Worm (Caenorhabditis elegans) whole organism, L1 larva: ENCODE data around the gene C32D5.11.
A peak's percentile ranks its signal among the peaks of the same experiment; 100 is the strongest.

Experiments
- C04F5.9 ChIP-seq: sonication (generic microtip); optimal IDR thresholded peaks from 2 replicates; lab custom pipeline; 2016; ENCODE audit warnings: missing genetic modification characterization, missing compliant biosample characterization
- C34B4.2 ChIP-seq: sonication (generic microtip); optimal IDR thresholded peaks from 2 replicates; lab custom pipeline; 2017; ENCODE audit warnings: mild to moderate bottlenecking, missing genetic modification characterization, missing compliant biosample characterization
- F16B12.6 ChIP-seq: fragments of 150-350 bp; optimal IDR thresholded peaks from 2 replicates; lab custom pipeline; 2014; ENCODE audit warnings: missing biosample characterization, missing genetic modification characterization
- aha-1 ChIP-seq: fragments of 150-350 bp; optimal IDR thresholded peaks from 2 replicates; lab custom pipeline; 2014; ENCODE audit warnings: missing biosample characterization, missing genetic modification characterization
- alr-1 ChIP-seq: fragments of 200-800 bp; sonication (Bioruptor generic); optimal IDR thresholded peaks from 2 replicates; lab custom pipeline; 2018; ENCODE audit warnings: borderline replicate concordance, mild to moderate bottlenecking, missing genetic modification characterization, missing compliant biosample characterization
- aly-2 ChIP-seq: fragments of 150-350 bp; optimal IDR thresholded peaks from 2 replicates; lab custom pipeline; 2014; ENCODE audit warnings: missing biosample characterization, missing genetic modification characterization
- ama-1 ChIP-seq: fragments of 150-350 bp; optimal IDR thresholded peaks from 2 replicates; lab custom pipeline; 2014
- blmp-1 ChIP-seq: fragments of 150-350 bp; optimal IDR thresholded peaks from 2 replicates; lab custom pipeline; 2014; ENCODE audit warnings: missing biosample characterization, missing genetic modification characterization
- ceh-63 ChIP-seq: fragments of 200-800 bp; sonication (Bioruptor generic); optimal IDR thresholded peaks from 2 replicates; lab custom pipeline; 2018; ENCODE audit warnings: mild to moderate bottlenecking, missing genetic modification characterization, missing compliant biosample characterization
- ceh-8 ChIP-seq: fragments of 200-800 bp; sonication (Bioruptor generic); optimal IDR thresholded peaks from 2 replicates; lab custom pipeline; 2018; ENCODE audit warnings: mild to moderate bottlenecking, missing genetic modification characterization, moderate library complexity, missing compliant biosample characterization
- ceh-88 ChIP-seq: fragments of 200-800 bp; sonication (Bioruptor generic); IDR thresholded peaks from 2 replicates; pipeline ENCODE4 v1.3.6; 2022; ENCODE audit warnings: missing genetic modification characterization, missing compliant biosample characterization
- ces-1 ChIP-seq: fragments of 150-350 bp; optimal IDR thresholded peaks from 2 replicates; lab custom pipeline; 2014; ENCODE audit warnings: missing biosample characterization, missing genetic modification reagents, missing genetic modification characterization
- dsc-1 ChIP-seq: sonication (generic microtip); optimal IDR thresholded peaks from 2 replicates; lab custom pipeline; 2016; ENCODE audit warnings: mild to moderate bottlenecking, missing genetic modification characterization, missing compliant biosample characterization
- efl-1 ChIP-seq, 4 experiments: fragments of 150-350 bp; optimal IDR thresholded peaks in 3 of 4; peaks in 1 of 4; 1 replicate in 1 of 4; 2 replicates in 3 of 4; lab custom pipeline; 2014; ENCODE audit warnings: missing biosample characterization in 2 of 4, missing genetic modification characterization in 2 of 4, missing genetic modification reagents in 2 of 4
- egl-13 ChIP-seq: sonication (generic microtip); optimal IDR thresholded peaks from 2 replicates; lab custom pipeline; 2016; ENCODE audit warnings: missing genotype, missing genetic modification reagents, missing genetic modification characterization, missing compliant biosample characterization
- egl-27 ChIP-seq, 2 experiments: fragments of 150-350 bp in 1 of 2; sonication (generic microtip); optimal IDR thresholded peaks; 3 replicates each; lab custom pipeline; 2017 to 2018; ENCODE audit warnings: missing biosample characterization in 2 of 2, missing genetic modification characterization in 2 of 2, missing genetic modification reagents in 2 of 2
- elt-3 ChIP-seq, 6 experiments: fragments of 150-350 bp in 1 of 6; sonication (generic microtip); optimal IDR thresholded peaks; 2 replicates each; lab custom pipeline; 2017 to 2018; ENCODE audit warnings: missing biosample characterization in 6 of 6, missing genetic modification characterization in 6 of 6, inconsistent platforms in 1 of 6
- hlh-4 ChIP-seq: sonication (generic microtip); optimal IDR thresholded peaks from 2 replicates; lab custom pipeline; 2016; ENCODE audit warnings: mild to moderate bottlenecking, missing genetic modification characterization, missing compliant biosample characterization
- lir-3 ChIP-seq: sonication (generic microtip); optimal IDR thresholded peaks from 2 replicates; lab custom pipeline; 2016; ENCODE audit warnings: mild to moderate bottlenecking, missing genetic modification characterization, moderate library complexity, missing compliant biosample characterization; ENCODE audit not compliant: poor library complexity
- lsy-2 ChIP-seq, 2 experiments: fragments of 150-350 bp; optimal IDR thresholded peaks; 2 replicates each; lab custom pipeline; 2014; ENCODE audit warnings: missing biosample characterization in 2 of 2, missing genetic modification characterization in 2 of 2
- mab-9 ChIP-seq: fragments of 200-800 bp; sonication (Bioruptor generic); IDR thresholded peaks from 2 replicates; pipeline ENCODE4 v1.3.6; 2022; ENCODE audit warnings: missing genetic modification reagents, missing genetic modification characterization, missing compliant biosample characterization
- mep-1 ChIP-seq: fragments of 150-350 bp; optimal IDR thresholded peaks from 2 replicates; lab custom pipeline; 2014; ENCODE audit warnings: missing biosample characterization, missing genetic modification characterization
- nhr-12 ChIP-seq: sonication (generic microtip); optimal IDR thresholded peaks from 2 replicates; lab custom pipeline; 2017; ENCODE audit warnings: missing biosample characterization, missing genetic modification characterization
- nhr-20 ChIP-seq: sonication (generic microtip); optimal IDR thresholded peaks from 2 replicates; lab custom pipeline; 2016; ENCODE audit warnings: mild to moderate bottlenecking, missing genetic modification characterization, missing compliant biosample characterization
- nhr-237 ChIP-seq: fragments of 150-350 bp; optimal IDR thresholded peaks from 2 replicates; lab custom pipeline; 2014; ENCODE audit warnings: missing biosample characterization, missing genetic modification characterization
- nhr-47 ChIP-seq: sonication (generic microtip); optimal IDR thresholded peaks from 2 replicates; lab custom pipeline; 2016; ENCODE audit warnings: mild to moderate bottlenecking, missing genetic modification characterization, moderate library complexity, missing compliant biosample characterization
- nhr-71 ChIP-seq: sonication (generic microtip); optimal IDR thresholded peaks from 2 replicates; lab custom pipeline; 2016; ENCODE audit warnings: mild to moderate bottlenecking, missing genetic modification characterization, moderate library complexity, missing compliant biosample characterization
- nhr-84 ChIP-seq: sonication (generic microtip); optimal IDR thresholded peaks from 2 replicates; lab custom pipeline; 2017; ENCODE audit warnings: missing biosample characterization, missing genetic modification characterization
- nhr-90 ChIP-seq: sonication (generic microtip); optimal IDR thresholded peaks from 2 replicates; lab custom pipeline; 2016; ENCODE audit warnings: mild to moderate bottlenecking, missing genetic modification characterization, missing compliant biosample characterization; ENCODE audit not compliant: poor library complexity
- pag-3 ChIP-seq: sonication (generic microtip); optimal IDR thresholded peaks from 2 replicates; lab custom pipeline; 2017; ENCODE audit warnings: missing genetic modification characterization, mild to moderate bottlenecking, missing compliant biosample characterization, antibody characterized with exemption, borderline replicate concordance; ENCODE audit not compliant: insufficient read depth
- pax-3 ChIP-seq: fragments of 200-800 bp; sonication (Bioruptor generic); optimal IDR thresholded peaks from 2 replicates; lab custom pipeline; 2018; ENCODE audit warnings: mild to moderate bottlenecking, missing genetic modification characterization, moderate library complexity, missing compliant biosample characterization
- rnt-1 ChIP-seq: sonication (generic microtip); optimal IDR thresholded peaks from 2 replicates; lab custom pipeline; 2016; ENCODE audit warnings: mild to moderate bottlenecking, missing genetic modification characterization, moderate library complexity, missing compliant biosample characterization
- snpc-4 ChIP-seq: fragments of 150-350 bp; optimal IDR thresholded peaks from 2 replicates; lab custom pipeline; 2014; ENCODE audit warnings: missing biosample characterization, missing genetic modification characterization
- snu-23 ChIP-seq: sonication (generic microtip); optimal IDR thresholded peaks from 2 replicates; lab custom pipeline; 2016; ENCODE audit warnings: missing genetic modification characterization, missing compliant biosample characterization
- sup-37 ChIP-seq: fragments of 200-800 bp; sonication (Bioruptor generic); optimal IDR thresholded peaks from 2 replicates; lab custom pipeline; 2018; ENCODE audit warnings: mild to moderate bottlenecking, missing genetic modification characterization, missing compliant biosample characterization
- swsn-7 ChIP-seq: sonication (generic microtip); optimal IDR thresholded peaks from 2 replicates; lab custom pipeline; 2016; ENCODE audit warnings: missing genetic modification characterization, missing compliant biosample characterization
- tbx-2 ChIP-seq: sonication (generic microtip); optimal IDR thresholded peaks from 2 replicates; lab custom pipeline; 2016; ENCODE audit warnings: missing genetic modification characterization, missing compliant biosample characterization
- tlp-1 ChIP-seq: fragments of 150-350 bp; optimal IDR thresholded peaks from 2 replicates; lab custom pipeline; 2014; ENCODE audit warnings: missing biosample characterization, missing genetic modification characterization
- unc-30 ChIP-seq: sonication (generic microtip); optimal IDR thresholded peaks from 2 replicates; lab custom pipeline; 2017; ENCODE audit warnings: missing biosample characterization, missing genetic modification characterization
- unc-86 ChIP-seq: sonication (generic microtip); optimal IDR thresholded peaks from 2 replicates; lab custom pipeline; 2016; ENCODE audit warnings: missing genetic modification characterization, missing compliant biosample characterization
- ztf-4 ChIP-seq: fragments of 150-350 bp; optimal IDR thresholded peaks from 2 replicates; lab custom pipeline; 2014; ENCODE audit warnings: missing biosample characterization, missing genetic modification characterization

C32D5.11 gene

ce11 chrII:6320655-6321388 lies 34.4 kb downstream of the C32D5.11 start, which contains the start of gene efr-3 (continued):
- no peak for TF ChIP-seq lir-3
- peak; percentile 60 for TF ChIP-seq nhr-71
- TF ChIP-seq unc-30 (tag; lab: Kevin White, UChicago), result no peak
- no peak for TF ChIP-seq nhr-237 (tag; lab: Kevin White, UChicago)
- no peak for TF ChIP-seq aly-2 (tag; lab: Kevin White, UChicago)
- peak; percentile 28 for TF ChIP-seq unc-86 (tag; lab: Kevin White, UChicago)
- peak; percentile 62 for TF ChIP-seq mep-1
- TF ChIP-seq elt-3 (tag; optimal IDR thresholded peaks at IDR 0.05; lab: Kevin White, UChicago), result peak in 1 of 6 experiments; percentile 27
- TF ChIP-seq nhr-90 (tag; lab: Kevin White, UChicago), result peak; percentile 21
- no peak for TF ChIP-seq pag-3 (tag; lab: Kevin White, UChicago)
- peak; percentile 31 for TF ChIP-seq F16B12.6 (tag; lab: Kevin White, UChicago)
- TF ChIP-seq alr-1, result no peak
- TF ChIP-seq ztf-4 (tag; lab: Kevin White, UChicago), result no peak
- TF ChIP-seq ama-1 (lab: Kevin White, UChicago), result no peak
- TF ChIP-seq tlp-1 (tag; lab: Kevin White, UChicago), result no peak
- no peak for TF ChIP-seq ceh-88 (GFP tag; lab: Robert Waterston, UW)
- TF ChIP-seq nhr-84 (tag; lab: Kevin White, UChicago), result no peak
- TF ChIP-seq snu-23 (GFP tag; lab: Kevin White, UChicago), result peak; percentile 55
- TF ChIP-seq lsy-2 (tag; optimal IDR thresholded peaks at IDR 0.05; lab: Kevin White, UChicago), result peak; percentile 65 to 79
- TF ChIP-seq ceh-63 (GFP tag; lab: Kevin White, UChicago), result no peak
- no peak for TF ChIP-seq C34B4.2 (tag; lab: Kevin White, UChicago)
- no peak for TF ChIP-seq egl-27 (tag; optimal IDR thresholded peaks at IDR 0.05; lab: Kevin White, UChicago)
- peak; percentile 58 for TF ChIP-seq rnt-1
- TF ChIP-seq ceh-8 (GFP tag; lab: Kevin White, UChicago), result no peak
- no peak for TF ChIP-seq mab-9 (GFP tag; lab: Robert Waterston, UW)
- TF ChIP-seq C04F5.9 (tag; lab: Kevin White, UChicago), result no peak
- TF ChIP-seq swsn-7, result peak; percentile 21
- no peak for TF ChIP-seq pax-3 (tag; lab: Kevin White, UChicago)
- TF ChIP-seq aha-1 (tag; lab: Kevin White, UChicago), result no peak
- TF ChIP-seq nhr-12 (tag; lab: Kevin White, UChicago), result no peak
- no peak for TF ChIP-seq ces-1 (GFP tag; lab: Kevin White, UChicago)
- TF ChIP-seq hlh-4 (tag; lab: Kevin White, UChicago), result no peak
- TF ChIP-seq nhr-47 (tag; lab: Kevin White, UChicago), result peak; percentile 67
- TF ChIP-seq blmp-1 (tag; lab: Kevin White, UChicago), result peak; percentile 31
- no peak for TF ChIP-seq egl-13 (tag; lab: Kevin White, UChicago)
- peak; percentile 58 for TF ChIP-seq tbx-2 (tag; lab: Kevin White, UChicago)
- TF ChIP-seq sup-37, result no peak
- no peak for TF ChIP-seq dsc-1

ce11 chrII:6311888-6312287 lies 43.4 kb downstream of the C32D5.11 start:
- no peak for TF ChIP-seq snpc-4 (tag; lab: Kevin White, UChicago)
- TF ChIP-seq nhr-84 (tag; lab: Kevin White, UChicago), result no peak
- TF ChIP-seq nhr-20 (tag; lab: Kevin White, UChicago), result no peak
- no peak for TF ChIP-seq efl-1 (optimal IDR thresholded peaks at IDR 0.05; lab: Kevin White, UChicago)
- peak in 1 of 2 experiments; percentile 55 for TF ChIP-seq efl-1 (GFP tag; optimal IDR thresholded peaks at IDR 0.05 in 1 of 2; lab: Kevin White, UChicago)
